Worm (Caenorhabditis elegans) whole organism, L1 larva: ENCODE results near the gene pals-31.

ENCODE experiments used
- hpl-2 ChIP-seq: fragments of 150-350 bp; optimal IDR thresholded peaks from 2 replicates; lab custom pipeline; 2014; ENCODE audit warnings: missing biosample characterization, missing genetic modification reagents, missing genetic modification characterization
- nhr-76 ChIP-seq: sonication (generic microtip); optimal IDR thresholded peaks from 2 replicates; lab custom pipeline; 2017; ENCODE audit warnings: missing biosample characterization, missing genetic modification characterization

- TF ChIP-seq hpl-2 (GFP tag; lab: Kevin White, UChicago): no peak
- no peak for TF ChIP-seq nhr-76 (tag; lab: Kevin White, UChicago)
Observed at ce11 chrV:671342-671741, 35.0 kb downstream of the pals-31 start, which contains the start of gene sru-24.
